Fruit fly (Drosophila melanogaster) whole organism, prepupa: Measurements from ENCODE around the gene CG13126.

ENCODE experiments used
- Blimp-1 ChIP-seq: fragments of 200-800 bp; sonication (Bioruptor generic); optimal IDR thresholded peaks from 3 replicates; lab custom pipeline; 2017; ENCODE audit warnings: missing biosample characterization, missing genetic modification characterization, mild to moderate bottlenecking, moderate library complexity, missing genetic modification reagents
- CG10631 ChIP-seq: fragments of 200-800 bp; sonication (Bioruptor generic); optimal IDR thresholded peaks from 2 replicates; lab custom pipeline; 2016; ENCODE audit warnings: missing biosample characterization, missing genetic modification characterization
- CG10669 ChIP-seq: fragments of 200-800 bp; sonication (Bioruptor generic); optimal IDR thresholded peaks from 3 replicates; lab custom pipeline; 2018; ENCODE audit warnings: missing biosample characterization, mild to moderate bottlenecking, missing genetic modification characterization, moderate library complexity
- CG11294 ChIP-seq: fragments of 200-800 bp; sonication (Bioruptor generic); IDR thresholded peaks from 2 replicates; pipeline ENCODE4 v1.3.6; 2022; ENCODE audit warnings: missing biosample characterization, missing genetic modification characterization
- CG11762 ChIP-seq: fragments of 200-800 bp; sonication (Bioruptor generic); optimal IDR thresholded peaks from 3 replicates; lab custom pipeline; 2016; ENCODE audit warnings: missing biosample characterization, missing genetic modification characterization; ENCODE audit not compliant: insufficient read depth
- CG11902 ChIP-seq: fragments of 200-800 bp; sonication (Bioruptor generic); optimal IDR thresholded peaks from 3 replicates; lab custom pipeline; 2016; ENCODE audit warnings: missing biosample characterization, missing genetic modification characterization
- CG15336 ChIP-seq: fragments of 200-800 bp; sonication (Bioruptor generic); IDR thresholded peaks from 2 replicates; pipeline ENCODE4 v1.3.6; 2022; ENCODE audit warnings: missing biosample characterization, missing genetic modification characterization
- CG1621 ChIP-seq: fragments of 200-800 bp; sonication (Bioruptor generic); optimal IDR thresholded peaks from 3 replicates; lab custom pipeline; 2018; ENCODE audit warnings: missing biosample characterization, mild to moderate bottlenecking, missing genetic modification characterization
- CG16779 ChIP-seq: fragments of 200-800 bp; sonication (Bioruptor generic); optimal IDR thresholded peaks from 3 replicates; lab custom pipeline; 2017; ENCODE audit warnings: missing biosample characterization, mild to moderate bottlenecking, missing genetic modification characterization
- CG3032 ChIP-seq: fragments of 200-800 bp; optimal IDR thresholded peaks from 2 replicates; lab custom pipeline; 2019; ENCODE audit warnings: missing biosample characterization, mild to moderate bottlenecking, missing genetic modification characterization, moderate library complexity
- CG32006 ChIP-seq: fragments of 200-800 bp; sonication (Bioruptor generic); optimal IDR thresholded peaks from 3 replicates; lab custom pipeline; 2017; ENCODE audit warnings: missing biosample characterization, mild to moderate bottlenecking, missing genetic modification characterization
- CG34406 ChIP-seq: fragments of 200-800 bp; sonication (Bioruptor generic); optimal IDR thresholded peaks from 3 replicates; lab custom pipeline; 2016; ENCODE audit warnings: missing biosample characterization, missing genetic modification characterization
- CG3919 ChIP-seq: fragments of 200-800 bp; sonication (Bioruptor generic); optimal IDR thresholded peaks from 3 replicates; lab custom pipeline; 2016; ENCODE audit warnings: missing biosample characterization, missing genetic modification characterization
- CG6276 ChIP-seq: fragments of 200-800 bp; sonication (Bioruptor generic); optimal IDR thresholded peaks from 2 replicates; lab custom pipeline; 2017; ENCODE audit warnings: missing biosample characterization, mild to moderate bottlenecking, missing genetic modification characterization
- CG6854 ChIP-seq: fragments of 200-800 bp; sonication (Bioruptor generic); optimal IDR thresholded peaks from 2 replicates; lab custom pipeline; 2017; ENCODE audit warnings: missing biosample characterization, mild to moderate bottlenecking, missing genetic modification characterization
- CG8119 ChIP-seq: fragments of 200-800 bp; sonication (Bioruptor generic); IDR thresholded peaks from 3 replicates; pipeline ENCODE4 v1.3.6; 2022; ENCODE audit warnings: missing biosample characterization, missing genetic modification characterization
- CG8319 ChIP-seq: fragments of 200-800 bp; sonication (Bioruptor generic); optimal IDR thresholded peaks from 3 replicates; lab custom pipeline; 2016; ENCODE audit warnings: missing biosample characterization, missing genetic modification characterization
- CG8632 ChIP-seq: fragments of 200-800 bp; sonication (Bioruptor generic); optimal IDR thresholded peaks from 3 replicates; lab custom pipeline; 2016; ENCODE audit warnings: missing biosample characterization, missing genetic modification characterization
- CG9139 ChIP-seq: fragments of 200-800 bp; sonication (Bioruptor generic); optimal IDR thresholded peaks from 3 replicates; lab custom pipeline; 2017; ENCODE audit warnings: missing biosample characterization, mild to moderate bottlenecking, missing genetic modification characterization
- Eip78C ChIP-seq: fragments of 200-800 bp; sonication (Bioruptor generic); peaks from one replicate; lab custom pipeline; 2016; ENCODE audit warnings: missing biosample characterization, missing genetic modification characterization
- Eip93F ChIP-seq: fragments of 200-800 bp; sonication (Bioruptor generic); optimal IDR thresholded peaks from 2 replicates; lab custom pipeline; 2016; ENCODE audit warnings: missing biosample characterization, mild to moderate bottlenecking, missing genetic modification characterization
- Ets21C ChIP-seq: fragments of 200-800 bp; sonication (Bioruptor generic); optimal IDR thresholded peaks from 3 replicates; lab custom pipeline; 2016; ENCODE audit warnings: missing biosample characterization, missing genetic modification characterization
- Ets96B ChIP-seq: fragments of 200-800 bp; optimal IDR thresholded peaks from 2 replicates; lab custom pipeline; 2019; ENCODE audit warnings: missing biosample characterization, mild to moderate bottlenecking, missing genetic modification characterization, moderate library complexity
- Gug ChIP-seq: fragments of 200-800 bp; sonication (Bioruptor generic); IDR thresholded peaks from 2 replicates; pipeline ENCODE4 v1.3.6; 2022; ENCODE audit warnings: missing biosample characterization, missing genetic modification characterization
- Hr38 ChIP-seq: sonication (Bioruptor generic); optimal IDR thresholded peaks from 2 replicates; lab custom pipeline; 2016; ENCODE audit warnings: missing biosample characterization, missing genetic modification characterization
- Hr39 ChIP-seq: fragments of 200-800 bp; sonication (Bioruptor generic); optimal IDR thresholded peaks from 2 replicates; lab custom pipeline; 2016; ENCODE audit warnings: missing biosample characterization, missing genetic modification characterization
- Hr4 ChIP-seq: fragments of 200-800 bp; sonication (Bioruptor generic); optimal IDR thresholded peaks from 3 replicates; lab custom pipeline; 2016; ENCODE audit warnings: missing biosample characterization, missing genetic modification characterization
- Lpt ChIP-seq: fragments of 200-800 bp; sonication (Bioruptor generic); optimal IDR thresholded peaks from 3 replicates; lab custom pipeline; 2016; ENCODE audit warnings: missing biosample characterization, missing genetic modification characterization
- Met ChIP-seq: fragments of 200-800 bp; sonication (Bioruptor generic); optimal IDR thresholded peaks from 3 replicates; lab custom pipeline; 2016; ENCODE audit warnings: missing biosample characterization, missing genetic modification characterization
- OdsH ChIP-seq: fragments of 200-800 bp; sonication (Bioruptor generic); optimal IDR thresholded peaks from 3 replicates; lab custom pipeline; 2016; ENCODE audit warnings: missing biosample characterization, missing genetic modification characterization
- Sox102F ChIP-seq: fragments of 200-800 bp; sonication (Bioruptor generic); optimal IDR thresholded peaks from 2 replicates; lab custom pipeline; 2016; ENCODE audit warnings: missing biosample characterization, mild to moderate bottlenecking, missing genetic modification characterization
- Sox14 ChIP-seq: fragments of 200-800 bp; sonication (Bioruptor generic); optimal IDR thresholded peaks from 3 replicates; lab custom pipeline; 2016; ENCODE audit warnings: missing biosample characterization, missing genetic modification characterization
- achi ChIP-seq: fragments of 200-800 bp; sonication (Bioruptor generic); optimal IDR thresholded peaks from 3 replicates; lab custom pipeline; 2016; ENCODE audit warnings: missing biosample characterization, missing genetic modification characterization
- acj6 ChIP-seq: fragments of 200-800 bp; sonication (Bioruptor generic); optimal IDR thresholded peaks from 3 replicates; lab custom pipeline; 2016; ENCODE audit warnings: missing biosample characterization, missing genetic modification characterization
- cyc ChIP-seq: fragments of 200-800 bp; sonication (Bioruptor generic); optimal IDR thresholded peaks from 3 replicates; lab custom pipeline; 2016; ENCODE audit warnings: missing biosample characterization, missing genetic modification characterization
- dac ChIP-seq: fragments of 200-800 bp; sonication (Bioruptor generic); optimal IDR thresholded peaks from 2 replicates; lab custom pipeline; 2017; ENCODE audit warnings: missing biosample characterization, mild to moderate bottlenecking, missing genetic modification characterization
- dsx ChIP-seq: fragments of 200-800 bp; optimal IDR thresholded peaks from 3 replicates; lab custom pipeline; 2019; ENCODE audit warnings: missing biosample characterization, mild to moderate bottlenecking, missing genetic modification characterization, moderate library complexity; ENCODE audit not compliant: poor library complexity, severe bottlenecking
- eg ChIP-seq: fragments of 200-800 bp; sonication (Bioruptor generic); IDR thresholded peaks from 3 replicates; pipeline ENCODE4 v1.3.6; 2022; ENCODE audit warnings: missing biosample characterization, missing genetic modification characterization
- fd85E ChIP-seq: fragments of 200-800 bp; sonication (Bioruptor generic); optimal IDR thresholded peaks from 3 replicates; lab custom pipeline; 2016; ENCODE audit warnings: missing biosample characterization, missing genetic modification characterization
- lz ChIP-seq: fragments of 200-800 bp; sonication (Bioruptor generic); optimal IDR thresholded peaks from 3 replicates; lab custom pipeline; 2016; ENCODE audit warnings: missing biosample characterization, missing genetic modification characterization
- net ChIP-seq: fragments of 200-800 bp; sonication (Bioruptor generic); optimal IDR thresholded peaks from 3 replicates; lab custom pipeline; 2016; ENCODE audit warnings: missing biosample characterization, missing genetic modification characterization
- pdm3 ChIP-seq: fragments of 200-800 bp; sonication (Bioruptor generic); optimal IDR thresholded peaks from 3 replicates; lab custom pipeline; 2016; ENCODE audit warnings: missing biosample characterization, missing genetic modification characterization
- salr ChIP-seq, 2 experiments: fragments of 200-800 bp; sonication (Bioruptor generic); optimal IDR thresholded peaks; 3 replicates each; lab custom pipeline; 2016 to 2018; ENCODE audit warnings: missing biosample characterization in 2 of 2, missing genetic modification characterization in 2 of 2, mild to moderate bottlenecking in 1 of 2
- spab ChIP-seq: fragments of 200-800 bp; sonication (Bioruptor generic); optimal IDR thresholded peaks from 2 replicates; lab custom pipeline; 2017; ENCODE audit warnings: missing biosample characterization, mild to moderate bottlenecking, missing genetic modification characterization, missing genetic modification reagents
- ss ChIP-seq, 2 experiments: fragments of 200-800 bp; sonication (Bioruptor generic); optimal IDR thresholded peaks; 2 replicates in 1 of 2; 3 replicates in 1 of 2; lab custom pipeline; 2017 to 2018; ENCODE audit warnings: mild to moderate bottlenecking in 2 of 2, missing biosample characterization in 2 of 2, missing genetic modification characterization in 2 of 2, moderate library complexity in 1 of 2
- svp ChIP-seq: fragments of 200-800 bp; sonication (Bioruptor generic); peaks from one replicate; lab custom pipeline; 2016; ENCODE audit warnings: missing biosample characterization, missing genetic modification characterization
- vri ChIP-seq: fragments of 200-800 bp; sonication (Bioruptor generic); optimal IDR thresholded peaks from 3 replicates; lab custom pipeline; 2016; ENCODE audit warnings: missing biosample characterization, mild to moderate bottlenecking, missing genetic modification characterization

The CG13126 gene

dm6 chr2L:9982516-9982915, 28.5 kb upstream of the CG13126 start (continued):
- peak; percentile 44 for TF ChIP-seq Eip93F (GFP tag; lab: Kevin White, UChicago)
- TF ChIP-seq spab (GFP tag; lab: Kevin White, UChicago): peak; percentile 59
- TF ChIP-seq Lpt (GFP tag; lab: Kevin White, UChicago): no peak
- TF ChIP-seq CG11294 (GFP tag; lab: Robert Waterston, UW): no peak
- TF ChIP-seq dac (GFP tag; lab: Kevin White, UChicago): no peak
- peak; percentile 37 for TF ChIP-seq fd85E (GFP tag; lab: Kevin White, UChicago)
- peak; percentile 92 for TF ChIP-seq svp (GFP tag; lab: Kevin White, UChicago)
- peak; percentile 55 for TF ChIP-seq Blimp-1 (GFP tag; lab: Kevin White, UChicago)
- TF ChIP-seq Ets21C (GFP tag; lab: Kevin White, UChicago): peak; percentile 45
- peak; percentile 68 for TF ChIP-seq CG8319 (GFP tag; lab: Kevin White, UChicago)
- TF ChIP-seq cyc (GFP tag; lab: Kevin White, UChicago): peak; percentile 80
- no peak for TF ChIP-seq CG8119 (GFP tag; lab: Robert Waterston, UW)
- TF ChIP-seq CG1621 (tag; lab: Kevin White, UChicago): no peak
- peak; percentile 39 for TF ChIP-seq vri (GFP tag; lab: Kevin White, UChicago)
- TF ChIP-seq CG10631 (GFP tag; lab: Kevin White, UChicago): peak; percentile 65
- peak; percentile 84 for TF ChIP-seq acj6 (GFP tag; lab: Kevin White, UChicago)
- TF ChIP-seq CG8632 (GFP tag; lab: Kevin White, UChicago): peak; percentile 68
- peak; percentile 71 for TF ChIP-seq achi
- peak; percentile 75 for TF ChIP-seq CG34406 (GFP tag; lab: Kevin White, UChicago)
- TF ChIP-seq CG3919 (GFP tag; lab: Kevin White, UChicago): peak; percentile 77
- TF ChIP-seq Eip78C (GFP tag; lab: Kevin White, UChicago): peak; percentile 94
- TF ChIP-seq Hr38 (GFP tag; lab: Kevin White, UChicago): no peak
- peak; percentile 54 for TF ChIP-seq CG11902 (GFP tag; lab: Kevin White, UChicago)
- peak; percentile 69 for TF ChIP-seq dsx (GFP tag; lab: Kevin White, UChicago)
- no peak for TF ChIP-seq salr (GFP tag; optimal IDR thresholded peaks at IDR 0.05; lab: Kevin White, UChicago)
- peak; percentile 64 for TF ChIP-seq pdm3 (GFP tag; lab: Kevin White, UChicago)
- TF ChIP-seq, all 60 proteins: peak for 45

DNA sequence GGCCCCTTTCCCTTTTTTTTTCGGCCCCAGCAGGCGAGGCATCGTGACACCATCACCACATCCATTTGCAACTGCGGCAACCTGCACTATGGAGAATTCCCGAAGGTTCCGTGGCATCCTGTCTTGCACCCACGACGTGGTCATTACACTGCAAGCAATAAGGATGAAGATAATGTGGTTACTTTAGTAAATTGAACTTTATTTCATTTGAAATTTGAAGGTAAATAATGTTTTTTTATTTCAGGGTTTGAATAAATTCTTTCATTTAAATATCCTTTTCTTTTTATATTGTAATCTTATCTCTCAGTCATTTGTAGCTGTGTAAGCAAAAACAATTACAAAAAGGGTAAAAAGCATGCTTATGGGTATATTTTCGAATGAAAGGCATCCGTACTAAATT, 27.8 kb upstream of the CG13126 start:
- TF ChIP-seq Ets21C (GFP tag; lab: Kevin White, UChicago): no peak
- TF ChIP-seq CG9139 (GFP tag; lab: Kevin White, UChicago): no peak
- no peak for TF ChIP-seq CG6276 (GFP tag; lab: Kevin White, UChicago)
- TF ChIP-seq dsx (GFP tag; lab: Kevin White, UChicago): peak; percentile 59
- peak; percentile 53 for TF ChIP-seq Sox102F
- peak; percentile 7 for TF ChIP-seq Hr4 (GFP tag; lab: Kevin White, UChicago)
- no peak for TF ChIP-seq Eip93F (GFP tag; lab: Kevin White, UChicago)
- TF ChIP-seq achi: peak; percentile 31
- peak; percentile 27 for TF ChIP-seq OdsH (GFP tag; lab: Kevin White, UChicago)
- no peak for TF ChIP-seq Blimp-1 (GFP tag; lab: Kevin White, UChicago)
- no peak for TF ChIP-seq CG32006 (GFP tag; lab: Kevin White, UChicago)
- no peak for TF ChIP-seq CG15336
- TF ChIP-seq CG16779 (tag; lab: Kevin White, UChicago): no peak
- no peak for TF ChIP-seq Gug (GFP tag; lab: Robert Waterston, UW)
- peak; percentile 19 for TF ChIP-seq CG11762
- TF ChIP-seq Ets96B (tag; lab: Kevin White, UChicago): peak; percentile 67
- TF ChIP-seq lz: peak; percentile 34
- no peak for TF ChIP-seq salr (GFP tag; optimal IDR thresholded peaks at IDR 0.05; lab: Kevin White, UChicago)
- TF ChIP-seq CG6854 (GFP tag; lab: Kevin White, UChicago): no peak
- TF ChIP-seq CG11294 (GFP tag; lab: Robert Waterston, UW): no peak
- peak; percentile 38 for TF ChIP-seq CG10669 (GFP tag; lab: Kevin White, UChicago)
- no peak for TF ChIP-seq vri (GFP tag; lab: Kevin White, UChicago)
- peak; percentile 54 to 56 for TF ChIP-seq ss (GFP tag; optimal IDR thresholded peaks at IDR 0.05; lab: Kevin White, UChicago)
- peak; percentile 79 for TF ChIP-seq svp (GFP tag; lab: Kevin White, UChicago)
- TF ChIP-seq CG3032: peak; percentile 63
- peak; percentile 35 for TF ChIP-seq Hr39 (GFP tag; lab: Kevin White, UChicago)
- TF ChIP-seq CG8632 (GFP tag; lab: Kevin White, UChicago): peak; percentile 38
- no peak for TF ChIP-seq Lpt (GFP tag; lab: Kevin White, UChicago)
- no peak for TF ChIP-seq CG8119 (GFP tag; lab: Robert Waterston, UW)
- TF ChIP-seq net (GFP tag; lab: Kevin White, UChicago): peak; percentile 37
- TF ChIP-seq Hr38 (GFP tag; lab: Kevin White, UChicago): no peak
- peak; percentile 18 for TF ChIP-seq CG10631 (GFP tag; lab: Kevin White, UChicago)
- TF ChIP-seq CG3919 (GFP tag; lab: Kevin White, UChicago): peak; percentile 61
- peak; percentile 58 for TF ChIP-seq Met (GFP tag; lab: Kevin White, UChicago)
- TF ChIP-seq Sox14 (GFP tag; lab: Kevin White, UChicago): peak; percentile 16
- TF ChIP-seq eg (GFP tag; lab: Robert Waterston, UW): no peak
